Worm (Caenorhabditis elegans) whole organism, early embryonic: ENCODE measurements around the gene pbs-6.

Source experiments
- B0310.2 ChIP-seq: sonication (generic microtip); optimal IDR thresholded peaks from 2 replicates; lab custom pipeline; 2016; ENCODE audit warnings: mild to moderate bottlenecking, missing genetic modification characterization, missing compliant biosample characterization
- F13C5.2 ChIP-seq: sonication (generic microtip); optimal IDR thresholded peaks from 2 replicates; lab custom pipeline; 2017; ENCODE audit warnings: mild to moderate bottlenecking, missing genetic modification characterization, inconsistent platforms, missing compliant biosample characterization
- aly-1 ChIP-seq: sonication (generic microtip); optimal IDR thresholded peaks from 2 replicates; lab custom pipeline; 2016; ENCODE audit warnings: missing genetic modification characterization, missing compliant biosample characterization
- ama-1 ChIP-seq: fragments of 150-350 bp; optimal IDR thresholded peaks from 2 replicates; lab custom pipeline; 2014
- ceh-13 ChIP-seq: fragments of 200-800 bp; sonication (Bioruptor generic); optimal IDR thresholded peaks from 2 replicates; lab custom pipeline; 2018; ENCODE audit warnings: mild to moderate bottlenecking, missing genetic modification characterization, missing compliant biosample characterization
- ceh-36 ChIP-seq: sonication (generic microtip); optimal IDR thresholded peaks from 2 replicates; lab custom pipeline; 2016; ENCODE audit warnings: missing genetic modification characterization, inconsistent platforms, missing compliant biosample characterization
- ets-7 ChIP-seq: sonication (generic microtip); optimal IDR thresholded peaks from 2 replicates; lab custom pipeline; 2016; ENCODE audit warnings: missing genotype, missing genetic modification characterization, missing compliant biosample characterization
- flt-1 ChIP-seq: fragments of 200-800 bp; sonication (Bioruptor generic); IDR thresholded peaks from 2 replicates; pipeline ENCODE4 v1.3.6; 2022; ENCODE audit warnings: missing genetic modification characterization, missing compliant biosample characterization
- hmbx-1 ChIP-seq: sonication (generic microtip); optimal IDR thresholded peaks from 2 replicates; lab custom pipeline; 2016; ENCODE audit warnings: mild to moderate bottlenecking, missing genetic modification characterization, missing compliant biosample characterization
- hmg-4 ChIP-seq: fragments of 200-800 bp; sonication (Bioruptor generic); optimal IDR thresholded peaks from 2 replicates; lab custom pipeline; 2018; ENCODE audit warnings: mild to moderate bottlenecking, missing genetic modification characterization, missing compliant biosample characterization
- hnd-1 ChIP-seq: sonication (generic microtip); optimal IDR thresholded peaks from 2 replicates; lab custom pipeline; 2016; ENCODE audit warnings: missing genetic modification characterization, missing compliant biosample characterization
- pes-1 ChIP-seq: fragments of 200-800 bp; sonication (Bioruptor generic); IDR thresholded peaks from 2 replicates; pipeline ENCODE4 v1.3.6; 2022; ENCODE audit warnings: missing genetic modification reagents, missing genetic modification characterization, missing compliant biosample characterization
- scrt-1 ChIP-seq: fragments of 200-800 bp; sonication (Bioruptor generic); IDR thresholded peaks from 2 replicates; pipeline ENCODE4 v1.3.6; 2022; ENCODE audit warnings: missing genetic modification characterization, missing compliant biosample characterization
- sea-1 ChIP-seq: fragments of 200-800 bp; sonication (Bioruptor generic); conservative IDR thresholded peaks from 2 replicates; pipeline ENCODE4 v1.3.6; 2022; ENCODE audit warnings: missing genetic modification characterization, missing compliant biosample characterization
- tbx-11 ChIP-seq: fragments of 200-800 bp; sonication (Bioruptor generic); IDR thresholded peaks from 2 replicates; pipeline ENCODE4 v1.3.6; 2022; ENCODE audit warnings: missing genetic modification characterization, missing compliant biosample characterization
- tbx-37 ChIP-seq: fragments of 200-800 bp; sonication (Bioruptor generic); conservative IDR thresholded peaks from 2 replicates; pipeline ENCODE4 v1.3.6; 2022; ENCODE audit warnings: missing genetic modification reagents, missing genetic modification characterization, missing compliant biosample characterization
- tra-4 ChIP-seq: sonication (generic microtip); optimal IDR thresholded peaks from 2 replicates; lab custom pipeline; 2017; ENCODE audit warnings: missing genetic modification characterization, missing compliant biosample characterization

pbs-6 gene

ce11 chrIII:8217919-8218318, 26.0 kb downstream of the pbs-6 start, which contains the start of gene C30A5.16:
Gene C30A5.16 (plus strand): TSS chrIII:8218219.
- no peak for TF ChIP-seq flt-1 (GFP tag; lab: Robert Waterston, UW)
- no peak for TF ChIP-seq ama-1
- TF ChIP-seq tbx-11 (GFP tag; lab: Robert Waterston, UW) = no peak
- no peak for TF ChIP-seq hmbx-1 (tag; lab: Kevin White, UChicago)
- TF ChIP-seq aly-1 (tag; lab: Kevin White, UChicago) = no peak
- TF ChIP-seq scrt-1 (GFP tag; lab: Robert Waterston, UW) = no peak
- no peak for TF ChIP-seq sea-1 (GFP tag; lab: Robert Waterston, UW)
- TF ChIP-seq hmg-4 = no peak
- no peak for TF ChIP-seq ets-7

- TF ChIP-seq pes-1 (GFP tag; lab: Robert Waterston, UW) (no peak), tbx-11 (GFP tag; lab: Robert Waterston, UW) (no peak), ceh-13 (GFP tag; lab: Kevin White, UChicago) (no peak), scrt-1 (GFP tag; lab: Robert Waterston, UW) (no peak), F13C5.2 (no peak)
Measured at ce11 chrIII:8216224-8216623, 27.7 kb downstream of the pbs-6 start, which contains the start of gene unc-86. Gene unc-86 (minus strand): TSS chrIII:8216336.

- TF ChIP-seq tra-4 (tag; lab: Kevin White, UChicago) (no peak), scrt-1 (GFP tag; lab: Robert Waterston, UW) (no peak), tbx-11 (GFP tag; lab: Robert Waterston, UW) (no peak), ceh-13 (GFP tag; lab: Kevin White, UChicago) (no peak), hmg-4 (no peak), flt-1 (GFP tag; lab: Robert Waterston, UW) (no peak), ets-7 (no peak), pes-1 (GFP tag; lab: Robert Waterston, UW) (no peak), B0310.2 (no peak), ceh-36 (tag; lab: Kevin White, UChicago) (no peak), F13C5.2 (no peak)
Measured at ce11 chrIII:8211562-8211961, 32.3 kb downstream of the pbs-6 start.

ce11 chrIII:8209775-8210174, 34.1 kb downstream of the pbs-6 start, which contains the start of gene C30A5.10:
Gene C30A5.10 (minus strand): TSS chrIII:8209875.
- TF ChIP-seq ceh-36 (tag; lab: Kevin White, UChicago) (no peak), flt-1 (GFP tag; lab: Robert Waterston, UW) (no peak), F13C5.2 (no peak), hnd-1 (tag; lab: Kevin White, UChicago) (no peak), sea-1 (GFP tag; lab: Robert Waterston, UW) (no peak), scrt-1 (GFP tag; lab: Robert Waterston, UW) (no peak), hmbx-1 (tag; lab: Kevin White, UChicago) (no peak), B0310.2 (no peak), pes-1 (GFP tag; lab: Robert Waterston, UW) (no peak), ama-1 (no peak), ets-7 (no peak), ceh-13 (GFP tag; lab: Kevin White, UChicago) (no peak), tbx-37 (no peak), aly-1 (tag; lab: Kevin White, UChicago) (no peak)

- TF ChIP-seq tra-4 (tag; lab: Kevin White, UChicago) (no peak), tbx-37 (no peak), aly-1 (tag; lab: Kevin White, UChicago) (no peak), ceh-13 (GFP tag; lab: Kevin White, UChicago) (no peak), ama-1 (no peak), flt-1 (GFP tag; lab: Robert Waterston, UW) (no peak)
Measured at ce11 chrIII:8202754-8203153, 41.1 kb downstream of the pbs-6 start, which contains the start of gene snb-5. Gene snb-5 (plus strand): TSS chrIII:8203054.

- TF ChIP-seq ceh-13 (GFP tag; lab: Kevin White, UChicago) (no peak), ceh-36 (tag; lab: Kevin White, UChicago) (peak; percentile 0)
Measured at ce11 chrIII:8201760-8202159, 42.1 kb downstream of the pbs-6 start.

- TF ChIP-seq hnd-1 (tag; lab: Kevin White, UChicago) (no peak), ama-1 (no peak), pes-1 (GFP tag; lab: Robert Waterston, UW) (no peak), flt-1 (GFP tag; lab: Robert Waterston, UW) (no peak), hmbx-1 (tag; lab: Kevin White, UChicago) (no peak), hmg-4 (no peak)
Measured at ce11 chrIII:8201117-8201516, 42.8 kb downstream of the pbs-6 start, which contains the start of gene unc-36. Gene unc-36 (minus strand): TSS chrIII:8201217.

ce11 chrIII:8199060-8199459, 44.8 kb downstream of the pbs-6 start:
- TF ChIP-seq tbx-37 (no peak), sea-1 (GFP tag; lab: Robert Waterston, UW) (no peak), flt-1 (GFP tag; lab: Robert Waterston, UW) (no peak), tra-4 (tag; lab: Kevin White, UChicago) (no peak), ama-1 (no peak)
